Worm (Caenorhabditis elegans): ENCODE measurements around the gene F37C4.4.

DNA sequence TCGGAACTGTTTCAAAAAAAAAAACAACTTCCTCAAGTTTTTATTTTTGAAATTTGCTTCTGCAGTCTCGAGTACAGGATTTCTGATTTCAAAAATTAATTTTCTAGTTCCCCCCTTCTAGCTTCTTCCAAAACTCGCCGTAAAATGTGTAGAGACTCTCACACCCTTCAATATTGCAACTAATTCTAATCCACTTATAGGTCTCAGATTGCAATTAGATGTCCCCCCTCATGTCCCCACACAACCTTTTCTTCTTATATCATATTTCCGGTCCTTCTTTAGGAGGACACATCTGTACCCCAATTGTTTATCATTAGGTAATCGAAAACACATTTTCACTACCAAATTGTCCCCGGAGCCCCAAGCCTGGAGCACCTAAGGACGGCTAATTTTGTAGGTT is 26.6 kb upstream of the F37C4.4 start:
- TF ChIP-seq egl-27 (tag; optimal IDR thresholded peaks at IDR 0.05) (no peak), lsy-12 (tag; optimal IDR thresholded peaks at IDR 0.05) (no peak), ceh-82 (tag; optimal IDR thresholded peaks at IDR 0.05) (no peak), nhr-237 (tag; optimal IDR thresholded peaks at IDR 0.05) (no peak), ztf-4 (tag; optimal IDR thresholded peaks at IDR 0.05) (no peak), nhr-11 (tag; optimal IDR thresholded peaks at IDR 0.05) (no peak), fkh-2 (tag; optimal IDR thresholded peaks at IDR 0.05) (no peak)

Measured in whole organism, L3 larva.